Fruit fly (Drosophila melanogaster): ENCODE measurements around the gene CG32599.

Gene CG32599

dm6 chrX:14221995-14222394, 21.5 kb upstream of the CG32599 start:
- no peak for TF ChIP-seq noc (tag; optimal IDR thresholded peaks at IDR 0.05)

- no peak for TF ChIP-seq noc (tag; optimal IDR thresholded peaks at IDR 0.05)
Observed at dm6 chrX:14225665-14226064, 17.8 kb upstream of the CG32599 start, which contains the start of gene CG11674. Gene CG11674 (minus strand): TSS chrX:14225879.

DNA sequence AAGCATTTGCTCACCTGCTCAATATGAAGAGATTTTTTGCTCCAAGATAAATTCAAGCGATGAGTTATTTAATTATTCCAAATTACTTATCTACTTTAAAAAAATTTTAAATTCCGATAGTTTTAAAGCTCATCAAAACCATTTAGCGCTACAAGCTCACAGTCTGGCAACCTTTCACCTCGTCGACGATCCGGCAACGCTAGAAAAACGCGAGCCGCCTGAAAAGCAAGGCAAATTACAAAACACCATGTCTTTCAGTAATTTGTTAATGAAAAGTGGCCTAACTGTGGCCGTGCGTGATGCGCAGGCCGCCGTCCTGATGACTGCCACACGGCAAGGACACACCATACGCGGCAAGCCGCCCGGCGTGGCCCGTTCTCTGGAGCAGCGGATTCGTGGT, 17.4 kb upstream of the CG32599 start, which contains the start of gene mRpL38:
Gene mRpL38 (plus strand): TSS at position 197 of the 400 bp plus-strand sequence.
- no peak for TF ChIP-seq noc (tag; optimal IDR thresholded peaks at IDR 0.05)

dm6 chrX:14227043-14227442, 16.4 kb upstream of the CG32599 start:
- no peak for TF ChIP-seq noc (tag; optimal IDR thresholded peaks at IDR 0.05)

DNA sequence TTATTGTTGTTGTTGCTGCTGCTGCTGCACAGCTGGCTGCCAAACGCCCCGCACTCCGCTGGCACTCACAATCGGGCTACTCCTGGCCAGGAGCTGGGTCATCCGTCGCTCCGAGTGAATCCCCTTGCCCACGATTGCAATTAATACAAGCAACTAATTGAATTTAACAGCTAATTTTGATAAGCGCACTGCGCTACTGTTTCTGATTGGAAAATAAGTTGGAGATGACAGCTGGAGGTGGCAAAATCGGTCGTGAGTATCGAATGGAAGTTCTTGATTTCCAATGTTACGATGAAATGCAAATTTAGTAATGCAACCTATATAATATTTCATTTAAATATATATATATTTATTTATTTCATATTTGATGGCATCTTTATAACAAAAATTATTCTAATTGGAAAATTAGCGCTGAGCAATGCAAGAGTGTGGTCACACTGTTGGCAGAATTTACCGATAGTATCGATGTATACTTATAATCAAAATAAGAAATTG, 9.6 kb upstream of the CG32599 start, which contains the start of gene CG42271:
Gene CG42271 (minus strand): TSS at position 224 of the 495 bp plus-strand sequence.
- no peak for TF ChIP-seq noc (tag; optimal IDR thresholded peaks at IDR 0.05)

DNA sequence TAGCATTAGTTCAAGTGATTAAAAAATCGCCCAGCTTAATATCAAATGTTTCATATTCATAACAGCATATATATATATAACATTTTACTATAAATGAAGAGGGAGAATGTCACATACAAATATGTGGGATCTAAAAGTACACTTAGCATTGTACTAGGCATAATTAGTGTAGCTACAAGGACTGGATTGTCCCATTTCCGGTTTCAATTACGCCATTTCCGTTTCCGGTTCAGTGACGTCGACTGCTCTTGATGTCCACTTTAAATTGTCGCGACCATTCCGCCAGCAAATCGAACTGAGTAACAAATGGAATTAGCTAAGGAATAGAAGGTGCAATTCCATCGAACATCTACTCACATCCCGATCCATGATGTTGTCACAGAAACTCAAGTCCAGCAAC, 9.0 kb upstream of the CG32599 start:
- no peak for TF ChIP-seq noc (tag; optimal IDR thresholded peaks at IDR 0.05)

DNA sequence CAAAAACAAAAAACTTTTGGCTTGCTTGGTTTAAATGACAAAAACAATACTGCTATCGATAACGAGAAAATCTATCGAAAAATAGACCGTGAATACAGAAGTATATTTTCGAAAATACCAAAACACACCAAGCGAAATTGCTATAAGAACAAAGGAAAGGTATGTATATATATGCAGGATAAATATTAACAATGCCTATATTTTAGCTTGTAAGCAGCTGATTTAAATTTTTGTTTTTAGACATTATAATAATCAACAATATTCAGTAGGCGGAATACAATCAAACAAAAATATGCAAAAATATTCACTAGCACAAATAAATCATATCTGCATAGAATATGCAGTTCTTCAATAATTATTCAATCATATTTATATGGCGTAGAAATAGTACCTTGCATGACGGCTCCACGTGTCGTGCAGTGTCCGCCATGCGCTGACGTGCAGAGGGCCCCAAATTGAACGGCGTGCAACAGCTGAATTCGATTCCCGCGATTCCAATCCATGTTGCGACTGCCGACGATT, 5.6 kb upstream of the CG32599 start, which contains the start of the genes Fbxl4 and Dus2:
Gene Fbxl4 (minus strand): TSS at position 51 of the 522 bp plus-strand sequence.
Gene Dus2 (plus strand): TSS at position 116 of the 522 bp plus-strand sequence.
- TF ChIP-seq noc (tag; optimal IDR thresholded peaks at IDR 0.05): peak; percentile 88

DNA sequence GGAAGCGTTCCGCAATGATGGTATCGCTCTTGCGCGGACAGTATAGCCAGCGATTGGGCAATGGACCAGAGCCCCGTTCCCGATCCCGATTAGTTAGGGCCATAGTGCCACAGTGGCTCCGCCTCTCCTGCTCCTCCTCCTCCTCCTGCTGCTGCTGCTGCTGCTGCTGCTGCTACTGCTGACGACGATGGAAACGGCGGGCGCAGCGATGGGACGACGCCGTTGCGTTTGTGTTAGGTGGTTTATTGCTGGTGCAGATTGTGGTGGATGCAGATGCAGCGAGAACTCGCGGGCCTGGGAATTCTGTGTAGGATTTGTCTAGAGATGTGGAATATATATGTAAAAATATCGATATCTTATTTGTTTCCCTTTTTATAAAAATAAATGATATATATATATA, 1.0 kb upstream of the CG32599 start, which contains the start of gene mRNA-cap:
Gene mRNA-cap (minus strand): TSS at position 344 of the 400 bp plus-strand sequence.
- TF ChIP-seq noc (tag; optimal IDR thresholded peaks at IDR 0.05): no peak

DNA sequence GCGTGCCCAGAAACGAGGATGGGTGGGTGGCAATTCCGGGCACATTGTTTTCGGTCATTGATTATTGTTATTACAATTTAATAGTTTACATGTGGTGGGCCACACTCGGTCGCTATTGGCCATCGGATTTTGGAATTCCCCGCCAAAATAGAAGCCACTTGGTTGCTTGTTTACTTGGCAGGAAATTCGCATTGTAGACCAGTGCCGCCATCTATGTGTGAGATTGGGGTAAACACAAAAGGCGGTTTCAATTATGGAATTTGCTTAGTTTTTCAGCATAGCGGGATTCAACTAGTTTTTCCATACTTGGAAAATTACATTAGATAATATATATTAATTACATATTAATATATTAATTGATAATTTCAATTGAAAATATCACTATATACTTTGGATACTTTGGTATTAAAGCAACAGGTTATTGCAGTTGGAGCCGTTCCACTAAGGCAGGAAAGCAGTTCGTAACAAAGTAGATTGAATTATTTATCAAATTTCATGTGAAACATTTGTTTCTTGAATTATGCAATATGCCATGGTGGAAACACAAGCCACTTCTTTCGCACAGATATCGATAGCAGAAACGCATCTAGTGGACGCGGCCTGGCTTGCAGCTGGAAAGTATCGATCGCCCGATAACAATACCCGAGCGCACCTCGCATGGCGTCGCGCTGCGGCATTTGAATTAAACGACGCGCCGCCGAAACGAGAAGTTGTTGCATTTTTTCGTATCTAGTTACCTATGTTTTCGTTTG, 3.7 kb downstream of the CG32599 start, which contains the start of gene mud:
Gene mud (plus strand): TSS at position 698 of the 752 bp plus-strand sequence.
- no peak for TF ChIP-seq noc (tag; optimal IDR thresholded peaks at IDR 0.05)

dm6 chrX:14260863-14261262, 17.4 kb downstream of the CG32599 start, which contains the start of the genes CG46317 and Tat:
Gene CG46317 (plus strand): TSS chrX:14261223.
Gene Tat (plus strand): TSS chrX:14261223.
- no peak for TF ChIP-seq noc (tag; optimal IDR thresholded peaks at IDR 0.05)

DNA sequence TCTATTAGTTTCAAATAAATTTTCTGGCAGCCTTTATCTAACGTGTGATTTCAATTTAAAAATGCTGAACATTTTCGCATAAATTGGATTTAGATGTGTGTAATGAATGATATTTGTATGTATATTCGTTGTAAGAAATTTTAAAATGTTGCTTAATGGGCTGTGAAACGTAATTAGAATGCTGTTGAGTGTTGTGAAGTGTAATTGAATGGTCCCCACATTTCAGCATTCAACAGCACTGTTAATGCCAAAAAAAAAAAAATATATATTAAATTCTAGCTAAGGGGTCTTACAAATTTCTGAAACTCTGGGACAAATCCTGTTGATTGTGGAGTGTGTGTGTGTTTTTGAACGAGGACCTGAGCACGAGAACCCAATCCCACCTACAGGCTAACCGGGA, 21.7 kb downstream of the CG32599 start:
- TF ChIP-seq noc (tag; optimal IDR thresholded peaks at IDR 0.05): no peak

DNA sequence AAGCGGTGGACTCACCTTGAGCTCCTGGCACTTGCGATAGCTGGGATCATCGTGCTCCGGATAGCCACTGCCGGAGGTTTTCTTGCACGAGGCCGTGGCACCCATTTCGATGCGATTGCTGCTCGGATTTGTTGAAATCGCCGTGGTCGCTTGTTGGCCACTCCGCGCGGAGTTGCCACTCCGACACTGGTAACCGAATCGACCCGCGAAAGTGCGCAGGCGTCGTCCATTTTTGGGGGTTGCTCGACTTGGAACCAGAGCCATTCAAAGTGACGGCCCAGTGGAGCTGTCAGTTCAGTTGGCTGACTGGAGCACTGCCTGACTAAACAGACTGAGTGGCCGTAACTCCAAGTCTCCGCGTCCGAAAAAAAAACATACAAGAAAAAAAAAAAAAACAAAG, 22.6 kb downstream of the CG32599 start, which contains the start of the genes CG13404 and na:
Gene CG13404 (minus strand): TSS at position 176 of the 400 bp plus-strand sequence.
Gene na (plus strand): TSS at position 293 of the 400 bp plus-strand sequence.
- no peak for TF ChIP-seq noc (tag; optimal IDR thresholded peaks at IDR 0.05)

DNA sequence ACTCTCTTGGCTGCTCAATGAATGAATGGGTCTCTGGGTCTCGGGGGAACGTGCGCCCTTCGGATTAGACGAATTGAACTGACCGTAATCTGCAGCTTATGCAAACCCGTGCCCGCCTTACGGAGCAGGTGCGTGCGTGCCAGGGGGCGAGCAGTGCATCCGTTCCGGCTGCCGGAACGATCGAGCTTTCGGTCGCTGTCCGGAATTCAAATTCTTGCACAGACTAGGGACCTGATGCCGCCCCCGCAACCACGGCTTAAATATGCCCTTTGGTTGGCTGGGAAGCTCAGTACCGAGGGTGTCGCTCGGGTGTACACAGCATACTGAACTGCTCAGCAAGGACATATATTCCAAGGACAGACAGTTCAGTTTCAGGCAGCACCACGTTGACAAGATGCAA, 33.9 kb downstream of the CG32599 start, which contains the start of gene Muc12Ea:
Gene Muc12Ea (plus strand): TSS at position 301 of the 400 bp plus-strand sequence.
- TF ChIP-seq noc (tag; optimal IDR thresholded peaks at IDR 0.05): no peak

- no peak for TF ChIP-seq noc (tag; optimal IDR thresholded peaks at IDR 0.05)
Observed at dm6 chrX:14289293-14289692, 45.8 kb downstream of the CG32599 start, which contains the start of gene CG9400. Gene CG9400 (minus strand): TSS chrX:14289393.

Data from whole organism, larva.